Fruit fly (Drosophila melanogaster) whole organism, wandering third instar larva: ENCODE results near the gene CG32313.

Source experiments
- Hnf4 ChIP-seq: fragments of 200-800 bp; sonication (Bioruptor generic); optimal IDR thresholded peaks from 2 replicates; lab custom pipeline; 2016; ENCODE audit warnings: missing biosample characterization, mild to moderate bottlenecking, missing genetic modification characterization
- Hr78 ChIP-seq: fragments of >200 bp; optimal IDR thresholded peaks from 2 replicates; lab custom pipeline; 2017; ENCODE audit warnings: missing biosample characterization, missing genetic modification characterization
- Jra ChIP-seq: sonication (Bioruptor generic); optimal IDR thresholded peaks from 2 replicates; lab custom pipeline; 2016; ENCODE audit warnings: missing biosample characterization, missing genetic modification characterization
- OdsH ChIP-seq: fragments of 200-800 bp; sonication (Bioruptor generic); optimal IDR thresholded peaks from 2 replicates; lab custom pipeline; 2016; ENCODE audit warnings: missing biosample characterization, mild to moderate bottlenecking, missing genetic modification characterization
- h ChIP-seq: fragments of 200-800 bp; sonication (Bioruptor generic); optimal IDR thresholded peaks from 3 replicates; lab custom pipeline; 2016; ENCODE audit warnings: missing biosample characterization, mild to moderate bottlenecking, missing genetic modification characterization
- psq ChIP-seq: fragments of 200-800 bp; sonication (Bioruptor generic); optimal IDR thresholded peaks from 3 replicates; lab custom pipeline; 2017; ENCODE audit warnings: missing biosample characterization, mild to moderate bottlenecking, missing genetic modification characterization, moderate library complexity
- sage ChIP-seq: fragments of 200-800 bp; sonication (Bioruptor generic); optimal IDR thresholded peaks from 2 replicates; lab custom pipeline; 2016; ENCODE audit warnings: missing biosample characterization, mild to moderate bottlenecking, missing genetic modification characterization
- tai ChIP-seq: sonication (Bioruptor generic); optimal IDR thresholded peaks from 2 replicates; lab custom pipeline; 2016; ENCODE audit warnings: missing biosample characterization, missing genetic modification characterization
- woc ChIP-seq: sonication (Bioruptor generic); optimal IDR thresholded peaks from 2 replicates; lab custom pipeline; 2016; ENCODE audit warnings: missing biosample characterization, mild to moderate bottlenecking, missing genetic modification characterization

DNA sequence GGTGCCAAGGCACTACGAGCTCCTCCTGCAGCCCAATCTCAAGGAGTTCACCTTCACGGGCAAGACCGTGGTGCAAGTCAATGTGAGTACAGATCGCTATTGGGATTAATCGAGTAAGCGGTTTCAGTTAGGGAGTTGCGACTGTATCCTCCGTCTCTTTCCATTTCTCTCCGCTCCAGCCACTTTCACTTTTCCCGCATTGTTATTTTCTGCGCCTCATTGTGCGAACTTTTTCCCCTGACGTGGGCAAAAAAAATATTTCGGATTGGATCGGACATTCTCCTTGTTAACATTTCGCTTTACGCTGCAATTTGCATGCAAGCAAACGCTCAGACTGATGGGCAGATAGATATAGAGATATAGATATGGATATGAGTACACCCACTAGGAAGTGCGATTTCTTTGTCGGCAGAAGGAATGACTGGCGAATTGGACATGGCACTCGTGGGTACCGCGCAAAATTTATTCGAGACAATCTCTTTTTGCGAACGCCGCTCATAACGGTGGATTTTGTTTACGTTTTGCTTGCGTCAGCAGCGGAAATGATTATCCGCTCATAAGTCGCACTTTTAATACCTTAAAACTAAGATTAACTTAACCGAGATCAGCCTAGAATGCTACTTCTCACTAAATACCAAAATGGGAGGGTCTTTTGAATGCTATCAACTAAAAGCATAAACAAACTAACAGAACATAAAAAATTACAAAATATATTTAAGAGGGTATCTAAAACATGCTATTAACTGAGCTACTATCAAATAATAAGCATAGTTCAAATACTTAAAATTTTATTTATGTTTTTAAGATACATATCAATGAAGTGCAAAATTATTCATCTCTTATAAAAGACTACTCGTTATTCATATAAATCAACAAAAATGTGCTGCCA, 26.6 kb downstream of the CG32313 start:
- no peak for TF ChIP-seq Hr78 (GFP tag; lab: Kevin White, UChicago)
- TF ChIP-seq woc (GFP tag; lab: Kevin White, UChicago): no peak
- TF ChIP-seq Hnf4 (GFP tag; lab: Kevin White, UChicago): no peak
- no peak for TF ChIP-seq OdsH (GFP tag; lab: Kevin White, UChicago)
- no peak for TF ChIP-seq Jra
- TF ChIP-seq h: peak; percentile 27
- TF ChIP-seq tai (GFP tag; lab: Kevin White, UChicago): no peak
- no peak for TF ChIP-seq psq
- TF ChIP-seq sage (GFP tag; lab: Kevin White, UChicago): no peak
